Worm (Caenorhabditis elegans) whole organism, midembryonic: ENCODE data around the gene myrf-2.

Source experiments
- T22C8.4 ChIP-seq: fragments of 200-800 bp; sonication (Bioruptor generic); IDR thresholded peaks from 2 replicates; pipeline ENCODE4 v1.3.6; 2022; ENCODE audit warnings: missing genetic modification characterization, missing compliant biosample characterization
- cog-1 ChIP-seq: sonication (generic microtip); optimal IDR thresholded peaks from 2 replicates; lab custom pipeline; 2016; ENCODE audit warnings: missing genetic modification characterization, missing compliant biosample characterization
- flt-1 ChIP-seq: fragments of 200-800 bp; sonication (Bioruptor generic); IDR thresholded peaks from 2 replicates; pipeline ENCODE4 v1.3.6; 2022; ENCODE audit warnings: missing genetic modification characterization, missing compliant biosample characterization
- klf-2 ChIP-seq: fragments of 200-800 bp; sonication (Bioruptor generic); conservative IDR thresholded peaks from 2 replicates; pipeline ENCODE4 v1.3.6; 2022; ENCODE audit warnings: missing genetic modification reagents, missing genetic modification characterization, missing compliant biosample characterization
- med-1 ChIP-seq: sonication (generic microtip); optimal IDR thresholded peaks from 2 replicates; lab custom pipeline; 2017; ENCODE audit warnings: missing genetic modification characterization, mild to moderate bottlenecking, missing compliant biosample characterization, antibody characterized with exemption, missing genetic modification reagents; ENCODE audit not compliant: insufficient read depth
- ref-1 ChIP-seq: fragments of 200-800 bp; sonication (Bioruptor generic); conservative IDR thresholded peaks from 2 replicates; pipeline ENCODE4 v1.3.6; 2022; ENCODE audit warnings: missing genetic modification reagents, missing genetic modification characterization, missing compliant biosample characterization
- tab-1 ChIP-seq: fragments of 200-800 bp; sonication (Bioruptor generic); IDR thresholded peaks from 2 replicates; pipeline ENCODE4 v1.3.6; 2022; ENCODE audit warnings: missing genetic modification characterization, missing compliant biosample characterization
- ztf-23 ChIP-seq: fragments of 200-800 bp; sonication (Bioruptor generic); IDR thresholded peaks from 2 replicates; pipeline ENCODE4 v1.3.6; 2022; ENCODE audit warnings: missing genetic modification reagents, missing genetic modification characterization, missing compliant biosample characterization
- ztf-29 ChIP-seq: fragments of 200-800 bp; sonication (Bioruptor generic); IDR thresholded peaks from 2 replicates; pipeline ENCODE4 v1.3.6; 2022; ENCODE audit warnings: missing genetic modification reagents, missing genetic modification characterization, missing compliant biosample characterization

The myrf-2 gene

ce11 chrX:10203501-10203900, 9.3 kb upstream of the myrf-2 start:
- TF ChIP-seq tab-1 (GFP tag; lab: Robert Waterston, UW) (no peak), klf-2 (GFP tag; lab: Robert Waterston, UW) (no peak), ref-1 (GFP tag; lab: Robert Waterston, UW) (no peak), ztf-29 (GFP tag; lab: Robert Waterston, UW) (no peak), flt-1 (no peak), med-1 (no peak)

DNA sequence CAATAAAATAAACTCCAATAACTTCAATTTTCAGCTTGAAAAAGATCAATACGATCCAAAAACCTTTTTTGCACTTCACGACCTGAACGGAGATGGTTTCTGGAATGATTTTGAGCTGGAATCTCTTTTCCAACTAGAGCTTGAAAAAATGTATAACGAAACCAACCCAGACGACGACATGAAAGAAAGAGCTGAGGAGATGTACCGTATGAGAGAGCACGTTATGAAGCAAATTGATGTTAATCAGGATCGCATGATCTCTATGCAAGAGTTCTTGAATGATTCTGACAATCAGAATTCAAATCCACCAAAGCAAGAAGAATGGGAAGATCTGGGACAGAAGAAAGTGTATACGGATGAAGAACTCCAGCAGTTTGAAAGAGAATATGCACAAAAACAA, 5.0 kb upstream of the myrf-2 start:
- no peak for TF ChIP-seq ztf-23
- no peak for TF ChIP-seq ref-1 (GFP tag; lab: Robert Waterston, UW)
- no peak for TF ChIP-seq tab-1 (GFP tag; lab: Robert Waterston, UW)
- no peak for TF ChIP-seq klf-2 (GFP tag; lab: Robert Waterston, UW)
- TF ChIP-seq ztf-29 (GFP tag; lab: Robert Waterston, UW), result no peak
- TF ChIP-seq cog-1 (tag; lab: Kevin White, UChicago), result no peak
- no peak for TF ChIP-seq med-1
- no peak for TF ChIP-seq flt-1
- TF ChIP-seq T22C8.4, result no peak

ce11 chrX:10197204-10197756, 3.1 kb upstream of the myrf-2 start, which contains the start of gene nucb-1:
nucb-1 (plus strand) TSS chrX:10197706.
- TF ChIP-seq ztf-23, result 0 out of 2 replicates have a peak, but pooled peaks have one; percentile 23
- no peak for TF ChIP-seq flt-1
- peak; percentile 68 for TF ChIP-seq cog-1 (tag; lab: Kevin White, UChicago)

DNA sequence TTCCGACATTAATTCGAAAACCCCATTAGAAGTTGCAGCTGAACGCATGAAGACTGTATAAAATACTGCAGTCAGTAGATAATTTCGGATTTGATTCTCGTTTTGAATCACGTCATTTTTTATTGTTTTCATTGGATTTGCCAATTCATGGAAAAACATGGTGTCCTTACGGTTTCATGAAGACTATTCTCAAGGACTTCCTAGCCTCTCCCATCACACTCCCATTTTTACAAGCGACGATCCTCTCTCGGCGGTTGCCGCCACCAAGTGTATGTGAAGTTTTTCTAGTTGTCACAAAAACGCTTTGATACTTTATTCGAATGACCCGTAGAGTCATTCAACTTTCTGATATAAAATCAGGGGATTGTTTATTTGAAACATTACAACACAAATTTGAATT, 4.4 kb downstream of the myrf-2 start:
- TF ChIP-seq klf-2 (GFP tag; lab: Robert Waterston, UW), result 0 out of 2 replicates have a peak, but pooled peaks have one; percentile 12
- TF ChIP-seq ref-1 (GFP tag; lab: Robert Waterston, UW), result no peak

DNA sequence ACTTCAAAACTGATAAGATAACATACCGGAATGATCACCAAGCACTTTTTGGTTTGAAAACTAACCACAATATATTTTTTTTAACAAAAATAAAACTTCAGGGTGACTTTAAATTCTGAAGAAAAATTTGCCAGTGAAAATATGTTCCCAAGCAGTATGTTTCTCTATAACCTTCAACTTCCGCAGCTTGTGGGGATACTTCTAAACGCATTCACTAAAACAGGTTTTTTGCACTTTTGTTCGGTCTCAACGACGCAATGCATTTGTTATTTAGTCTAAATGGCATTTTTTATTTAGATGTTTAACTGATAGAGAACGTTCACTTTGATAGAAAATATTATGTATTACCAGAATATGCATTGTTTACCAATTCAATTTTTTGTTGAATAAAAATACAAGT, 4.9 kb downstream of the myrf-2 start:
- TF ChIP-seq cog-1 (tag; lab: Kevin White, UChicago) (no peak), ztf-29 (GFP tag; lab: Robert Waterston, UW) (no peak), tab-1 (GFP tag; lab: Robert Waterston, UW) (no peak), T22C8.4 (no peak), klf-2 (GFP tag; lab: Robert Waterston, UW) (no peak), ref-1 (GFP tag; lab: Robert Waterston, UW) (no peak), ztf-23 (no peak)

ce11 chrX:10188493-10188895, 5.7 kb downstream of the myrf-2 start:
- TF ChIP-seq flt-1, result peak; percentile 80
- no peak for TF ChIP-seq T22C8.4
- 0 out of 2 replicates have a peak, but pooled peaks have one; percentile 57 for TF ChIP-seq ztf-23
- TF ChIP-seq cog-1 (tag; lab: Kevin White, UChicago), result peak; percentile 79
- no peak for TF ChIP-seq klf-2 (GFP tag; lab: Robert Waterston, UW)
- no peak for TF ChIP-seq ref-1 (GFP tag; lab: Robert Waterston, UW)
- TF ChIP-seq med-1, result no peak
- no peak for TF ChIP-seq ztf-29 (GFP tag; lab: Robert Waterston, UW)
- TF ChIP-seq tab-1 (GFP tag; lab: Robert Waterston, UW), result no peak

DNA sequence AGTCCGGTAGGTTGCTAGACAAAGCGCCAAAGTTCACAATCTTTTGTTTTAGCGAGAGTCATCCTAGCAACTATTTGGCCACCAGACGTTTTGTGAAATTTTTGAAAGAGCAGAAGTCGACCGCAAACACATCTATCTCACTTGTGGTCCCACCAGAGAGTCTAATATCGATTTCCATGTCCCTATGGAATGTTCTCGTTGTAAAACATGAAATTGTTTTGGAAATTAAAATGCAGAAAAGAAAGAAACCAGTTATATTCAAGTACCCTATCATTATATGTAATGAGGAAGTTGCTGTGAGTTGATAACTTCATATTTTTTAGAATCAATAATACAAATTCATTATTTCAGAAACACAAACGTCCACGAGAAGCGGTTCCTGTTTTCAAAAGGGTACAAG, 9.5 kb downstream of the myrf-2 start:
- TF ChIP-seq ztf-29 (GFP tag; lab: Robert Waterston, UW), result no peak
- no peak for TF ChIP-seq cog-1 (tag; lab: Kevin White, UChicago)
- no peak for TF ChIP-seq T22C8.4
- no peak for TF ChIP-seq ztf-23
- no peak for TF ChIP-seq tab-1 (GFP tag; lab: Robert Waterston, UW)
- TF ChIP-seq med-1, result no peak
- no peak for TF ChIP-seq ref-1 (GFP tag; lab: Robert Waterston, UW)
- no peak for TF ChIP-seq flt-1
- TF ChIP-seq klf-2 (GFP tag; lab: Robert Waterston, UW), result no peak

- no peak for TF ChIP-seq T22C8.4
- TF ChIP-seq ztf-29 (GFP tag; lab: Robert Waterston, UW), result no peak
- no peak for TF ChIP-seq flt-1
- no peak for TF ChIP-seq ref-1 (GFP tag; lab: Robert Waterston, UW)
- TF ChIP-seq med-1, result no peak
Observed at ce11 chrX:10183695-10184094, 10.5 kb downstream of the myrf-2 start, which contains the start of gene arrd-28. arrd-28 (plus strand) TSS chrX:10183995.

DNA sequence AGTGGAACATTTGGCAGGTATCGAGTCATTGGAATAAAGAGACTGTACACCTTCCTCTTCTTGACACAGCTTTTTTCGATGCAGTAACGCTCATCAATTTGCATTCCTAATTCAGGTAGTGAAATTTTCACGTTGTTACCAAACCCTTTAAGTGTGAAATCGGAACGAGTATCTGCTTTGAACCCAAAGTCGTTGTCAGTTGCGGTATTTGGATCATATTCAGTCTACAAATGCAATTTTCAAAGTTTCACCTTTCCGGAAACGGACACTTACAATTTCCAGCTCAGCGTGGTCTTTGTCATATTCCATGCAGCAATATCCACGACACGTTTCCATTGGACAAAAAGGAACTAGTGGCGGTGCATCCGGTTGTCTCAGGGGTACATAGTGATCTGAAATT, 11.6 kb downstream of the myrf-2 start:
- TF ChIP-seq cog-1 (tag; lab: Kevin White, UChicago) (no peak), ref-1 (GFP tag; lab: Robert Waterston, UW) (no peak), T22C8.4 (no peak), ztf-29 (GFP tag; lab: Robert Waterston, UW) (no peak), ztf-23 (no peak), klf-2 (GFP tag; lab: Robert Waterston, UW) (no peak), med-1 (no peak), flt-1 (no peak), tab-1 (GFP tag; lab: Robert Waterston, UW) (no peak)

ce11 chrX:10176295-10176694, 17.9 kb downstream of the myrf-2 start, which contains the start of gene ncs-4:
ncs-4 (plus strand) TSS chrX:10176521.
- TF ChIP-seq flt-1 (no peak), ztf-29 (GFP tag; lab: Robert Waterston, UW) (no peak), klf-2 (GFP tag; lab: Robert Waterston, UW) (no peak), ztf-23 (no peak), med-1 (no peak), tab-1 (GFP tag; lab: Robert Waterston, UW) (no peak), cog-1 (tag; lab: Kevin White, UChicago) (no peak), T22C8.4 (no peak), ref-1 (GFP tag; lab: Robert Waterston, UW) (no peak)

ce11 chrX:10174683-10175082, 19.5 kb downstream of the myrf-2 start, which contains the start of gene C07A4.3:
C07A4.3 (plus strand) TSS chrX:10174983.
- no peak for TF ChIP-seq ztf-29 (GFP tag; lab: Robert Waterston, UW)
- TF ChIP-seq flt-1, result no peak
- no peak for TF ChIP-seq med-1
- no peak for TF ChIP-seq ref-1 (GFP tag; lab: Robert Waterston, UW)
- TF ChIP-seq T22C8.4, result no peak
- TF ChIP-seq tab-1 (GFP tag; lab: Robert Waterston, UW), result no peak
- TF ChIP-seq ztf-23, result no peak
- TF ChIP-seq cog-1 (tag; lab: Kevin White, UChicago), result no peak
- TF ChIP-seq klf-2 (GFP tag; lab: Robert Waterston, UW), result no peak
